Worm (Caenorhabditis elegans): ENCODE data around the gene flp-8.

The flp-8 gene

DNA sequence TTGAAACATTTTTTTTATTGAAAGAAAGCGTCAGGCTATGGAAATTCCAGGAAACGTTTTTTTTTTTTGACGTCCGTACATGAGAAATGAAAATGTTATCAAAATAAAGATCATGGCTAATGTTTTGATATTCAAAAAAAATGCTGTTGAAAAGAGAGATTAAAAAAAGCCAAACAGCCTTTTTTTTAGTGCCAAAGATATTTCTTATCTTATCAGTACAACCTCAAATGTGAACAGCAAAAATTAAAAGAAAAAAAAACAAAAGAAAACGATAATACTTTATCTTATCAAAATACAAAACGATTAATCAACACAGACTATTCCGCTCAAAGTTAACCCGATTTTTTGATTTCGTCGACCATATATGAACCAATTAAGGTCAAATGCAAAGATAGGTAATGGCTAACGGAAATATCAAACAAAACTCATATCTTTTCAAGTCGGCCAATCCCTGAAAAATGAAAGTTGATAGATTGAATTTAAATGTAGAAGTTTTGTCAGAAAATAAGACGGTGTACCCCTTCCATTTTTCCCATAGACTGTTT is 26.1 kb downstream of the flp-8 start:
- no peak for TF ChIP-seq snpc-4 (tag; optimal IDR thresholded peaks at IDR 0.05)
- no peak for TF ChIP-seq nhr-77 (tag; optimal IDR thresholded peaks at IDR 0.05)
- TF ChIP-seq sma-3 (GFP tag; optimal IDR thresholded peaks at IDR 0.05) = no peak
- no peak for TF ChIP-seq elt-3 (tag; optimal IDR thresholded peaks at IDR 0.05)
- no peak for TF ChIP-seq zag-1 (tag; optimal IDR thresholded peaks at IDR 0.05)
- no peak for TF ChIP-seq nhr-11 (tag; optimal IDR thresholded peaks at IDR 0.05)
- TF ChIP-seq nhr-10 (tag; optimal IDR thresholded peaks at IDR 0.05) = no peak
- TF ChIP-seq R02D3.7 (tag; optimal IDR thresholded peaks at IDR 0.05) = no peak

- TF ChIP-seq nhr-129 (tag; optimal IDR thresholded peaks at IDR 0.05) (no peak), dmd-4 (tag; optimal IDR thresholded peaks at IDR 0.05) (no peak), sma-9 (GFP tag; optimal IDR thresholded peaks at IDR 0.05) (no peak), sma-9 (tag; optimal IDR thresholded peaks at IDR 0.05) (no peak), snpc-4 (tag; optimal IDR thresholded peaks at IDR 0.05) (no peak), ztf-1 (GFP tag; conservative IDR thresholded peaks at IDR 0.05) (no peak), lin-39 (tag; optimal IDR thresholded peaks at IDR 0.05) (no peak), elt-1 (tag; optimal IDR thresholded peaks at IDR 0.05) (no peak)
Measured at ce11 chrX:14910689-14911088, 29.5 kb downstream of the flp-8 start.

DNA sequence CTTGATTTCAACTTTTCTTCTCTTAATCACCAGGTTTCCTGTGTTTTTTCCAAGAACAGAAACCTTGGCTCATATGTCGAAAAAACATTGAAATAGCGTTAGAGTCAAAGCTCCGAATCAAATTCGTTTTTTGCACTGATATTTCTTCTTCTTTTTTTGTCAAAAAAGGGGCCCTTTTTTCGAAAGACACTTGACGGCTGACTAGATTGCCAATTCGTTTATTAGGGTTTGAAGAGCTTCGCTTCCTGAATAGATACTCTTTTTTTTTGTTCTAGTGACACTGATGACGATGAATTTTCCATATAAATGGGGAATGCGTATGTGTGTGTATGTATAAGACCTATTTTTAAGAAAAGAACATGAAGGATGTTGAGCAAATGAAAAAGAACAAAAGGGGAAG is 35.5 kb downstream of the flp-8 start:
- TF ChIP-seq sem-4 (tag; optimal IDR thresholded peaks at IDR 0.05) (no peak), sma-3 (GFP tag; optimal IDR thresholded peaks at IDR 0.05) (no peak), mdl-1 (tag; optimal IDR thresholded peaks at IDR 0.05) (no peak), nhr-12 (tag; optimal IDR thresholded peaks at IDR 0.05) (no peak), snpc-4 (tag; optimal IDR thresholded peaks at IDR 0.05) (no peak), ztf-1 (GFP tag; conservative IDR thresholded peaks at IDR 0.05) (no peak), alr-1 (tag; optimal IDR thresholded peaks at IDR 0.05) (no peak), dmd-4 (tag; optimal IDR thresholded peaks at IDR 0.05) (no peak), ceh-82 (tag; optimal IDR thresholded peaks at IDR 0.05) (no peak), ZK546.5 (tag; optimal IDR thresholded peaks at IDR 0.05) (no peak), elt-3 (tag; optimal IDR thresholded peaks at IDR 0.05) (no peak), zag-1 (tag; optimal IDR thresholded peaks at IDR 0.05) (no peak), skn-1 (tag; optimal IDR thresholded peaks at IDR 0.05) (no peak), crh-2 (tag; optimal IDR thresholded peaks at IDR 0.05) (no peak), gmeb-1 (tag; optimal IDR thresholded peaks at IDR 0.05) (no peak)

ce11 chrX:14918538-14918937 is 37.3 kb downstream of the flp-8 start, which contains the start of gene npr-40:
TSS of gene npr-40 (plus strand) at chrX:14918838.
- TF ChIP-seq fos-1 (tag; optimal IDR thresholded peaks at IDR 0.05) = no peak
- TF ChIP-seq lsy-2 (tag; optimal IDR thresholded peaks at IDR 0.05) = no peak
- TF ChIP-seq elt-3 (tag; optimal IDR thresholded peaks at IDR 0.05) = no peak
- TF ChIP-seq nhr-12 (tag; optimal IDR thresholded peaks at IDR 0.05) = no peak
- TF ChIP-seq ZK546.5 (tag; optimal IDR thresholded peaks at IDR 0.05) = no peak
- no peak for TF ChIP-seq elt-1 (tag; optimal IDR thresholded peaks at IDR 0.05)
- TF ChIP-seq nhr-10 (tag; optimal IDR thresholded peaks at IDR 0.05) = no peak
- TF ChIP-seq nhr-129 (tag; optimal IDR thresholded peaks at IDR 0.05) = no peak
- no peak for TF ChIP-seq gmeb-1 (tag; optimal IDR thresholded peaks at IDR 0.05)
- no peak for TF ChIP-seq unc-39 (tag; optimal IDR thresholded peaks at IDR 0.05)
- no peak for TF ChIP-seq ama-1 (optimal IDR thresholded peaks at IDR 0.05)
- no peak for TF ChIP-seq sem-4 (tag; optimal IDR thresholded peaks at IDR 0.05)
- no peak for TF ChIP-seq ztf-1 (GFP tag; conservative IDR thresholded peaks at IDR 0.05)
- TF ChIP-seq peb-1 (tag; optimal IDR thresholded peaks at IDR 0.05) = no peak

ce11 chrX:14920880-14921279 is 39.7 kb downstream of the flp-8 start:
- no peak for TF ChIP-seq ZK546.5 (tag; optimal IDR thresholded peaks at IDR 0.05)
- TF ChIP-seq gmeb-1 (tag; optimal IDR thresholded peaks at IDR 0.05) = no peak
- no peak for TF ChIP-seq nhr-10 (tag; optimal IDR thresholded peaks at IDR 0.05)
- TF ChIP-seq nhr-129 (tag; optimal IDR thresholded peaks at IDR 0.05) = no peak
- no peak for TF ChIP-seq sem-4 (tag; optimal IDR thresholded peaks at IDR 0.05)
- no peak for TF ChIP-seq aly-2 (tag; optimal IDR thresholded peaks at IDR 0.05)
- no peak for TF ChIP-seq zag-1 (tag; optimal IDR thresholded peaks at IDR 0.05)
- TF ChIP-seq nhr-23 (tag; optimal IDR thresholded peaks at IDR 0.05) = no peak
- TF ChIP-seq R02D3.7 (tag; optimal IDR thresholded peaks at IDR 0.05) = no peak
- no peak for TF ChIP-seq nhr-77 (tag; optimal IDR thresholded peaks at IDR 0.05)
- no peak for TF ChIP-seq sma-9 (GFP tag; optimal IDR thresholded peaks at IDR 0.05)
- TF ChIP-seq sma-9 (tag; optimal IDR thresholded peaks at IDR 0.05) = no peak
- no peak for TF ChIP-seq egl-27 (tag; optimal IDR thresholded peaks at IDR 0.05)
- no peak for TF ChIP-seq unc-39 (tag; optimal IDR thresholded peaks at IDR 0.05)
- TF ChIP-seq elt-1 (tag; optimal IDR thresholded peaks at IDR 0.05) = no peak
- no peak for TF ChIP-seq lsy-2 (tag; optimal IDR thresholded peaks at IDR 0.05)
- TF ChIP-seq nhr-21 (tag; optimal IDR thresholded peaks at IDR 0.05) = no peak

Data from whole organism, L2 larva.